Worm (Caenorhabditis elegans): ENCODE data around the gene pgl-1.

The pgl-1 gene

ce11 chrIV:7020630-7021029, 43.5 kb upstream of the pgl-1 start (continued):
- no peak for TF ChIP-seq lir-3 (tag; optimal IDR thresholded peaks at IDR 0.05)
- no peak for TF ChIP-seq set-16 (GFP tag; IDR thresholded peaks at IDR 0.05)
- no peak for TF ChIP-seq F37D6.2 (tag; optimal IDR thresholded peaks at IDR 0.05)
- no peak for TF ChIP-seq lin-38 (GFP tag; IDR thresholded peaks at IDR 0.05)
- no peak for TF ChIP-seq R02D3.7 (tag; optimal IDR thresholded peaks at IDR 0.05)
- no peak for TF ChIP-seq ZK337.2 (GFP tag; IDR thresholded peaks at IDR 0.05)
- no peak for TF ChIP-seq ceh-32 (tag; optimal IDR thresholded peaks at IDR 0.05; ENCODE audit: poor library complexity)
- TF ChIP-seq mes-2 (tag; optimal IDR thresholded peaks at IDR 0.05; ENCODE audit: poor library complexity, severe bottlenecking), result no peak
- TF ChIP-seq hmg-1.1 (GFP tag; IDR thresholded peaks at IDR 0.05), result no peak
- no peak for TF ChIP-seq pha-4 (GFP tag; IDR thresholded peaks at IDR 0.05)
- TF ChIP-seq pha-4 (tag; optimal IDR thresholded peaks at IDR 0.05), result no peak
- no peak for TF ChIP-seq nhr-25 (tag; optimal IDR thresholded peaks at IDR 0.05; ENCODE audit: borderline replicate concordance, insufficient read depth)
- TF ChIP-seq F26F4.8 (GFP tag; conservative IDR thresholded peaks at IDR 0.05), result no peak
- TF ChIP-seq lsy-2 (tag; optimal IDR thresholded peaks at IDR 0.05), result peak in 1 of 2 experiments; percentile 41
- no peak for TF ChIP-seq ceh-28 (tag; optimal IDR thresholded peaks at IDR 0.05)
- no peak for TF ChIP-seq saeg-2 (GFP tag; IDR thresholded peaks at IDR 0.05)
- no peak for TF ChIP-seq nhr-111 (GFP tag; optimal IDR thresholded peaks at IDR 0.05)
- no peak for TF ChIP-seq nhr-237 (tag; optimal IDR thresholded peaks at IDR 0.05)
- no peak for TF ChIP-seq cey-2 (tag; optimal IDR thresholded peaks at IDR 0.05; ENCODE audit: borderline replicate concordance, insufficient read depth)
- TF ChIP-seq zip-11 (GFP tag; IDR thresholded peaks at IDR 0.05), result no peak
- no peak for TF ChIP-seq zfp-3 (GFP tag; conservative IDR thresholded peaks at IDR 0.05)
- no peak for TF ChIP-seq rbr-2 (tag; optimal IDR thresholded peaks at IDR 0.05)
- TF ChIP-seq ctbp-1 (GFP tag; IDR thresholded peaks at IDR 0.05), result no peak
- peak; percentile 70 for TF ChIP-seq hlh-11 (tag; optimal IDR thresholded peaks at IDR 0.05)
- TF ChIP-seq Y75B8A.6 (GFP tag; IDR thresholded peaks at IDR 0.05), result no peak
- TF ChIP-seq daf-12 (tag; optimal IDR thresholded peaks at IDR 0.05), result no peak
- no peak for TF ChIP-seq aha-1 (tag)
- TF ChIP-seq T26A8.4 (GFP tag; IDR thresholded peaks at IDR 0.05), result no peak
- TF ChIP-seq ZK546.5 (tag; optimal IDR thresholded peaks at IDR 0.05), result no peak
- peak in 1 of 2 experiments; percentile 71 for TF ChIP-seq mdl-1 (tag; optimal IDR thresholded peaks at IDR 0.05)
- TF ChIP-seq spr-1 (tag; optimal IDR thresholded peaks at IDR 0.05), result no peak
- no peak for TF ChIP-seq lin-13 (GFP tag; optimal IDR thresholded peaks at IDR 0.05)
- no peak for TF ChIP-seq mdt-29 (GFP tag; IDR thresholded peaks at IDR 0.05)
- TF ChIP-seq lin-39 (tag; optimal IDR thresholded peaks at IDR 0.05), result no peak
- TF ChIP-seq ceh-82 (tag; optimal IDR thresholded peaks at IDR 0.05), result no peak
- peak; percentile 81 for TF ChIP-seq nhr-28 (tag; optimal IDR thresholded peaks at IDR 0.05)
- no peak for TF ChIP-seq tra-1 (GFP tag; IDR thresholded peaks at IDR 0.05)
- TF ChIP-seq zag-1 (tag; optimal IDR thresholded peaks at IDR 0.05), result no peak
- TF ChIP-seq vab-7 (GFP tag; IDR thresholded peaks at IDR 0.05), result no peak
- TF ChIP-seq unc-130 (GFP tag; optimal IDR thresholded peaks at IDR 0.05), result no peak
- TF ChIP-seq spr-3 (GFP tag; optimal IDR thresholded peaks at IDR 0.05), result no peak
- TF ChIP-seq ama-1 (optimal IDR thresholded peaks at IDR 0.05), result no peak
- no peak for TF ChIP-seq daf-8 (GFP tag; IDR thresholded peaks at IDR 0.05)
- TF ChIP-seq unc-62 (GFP tag; optimal IDR thresholded peaks at IDR 0.05 in 1 of 2), result peak in 1 of 2 experiments; percentile 18
- no peak for TF ChIP-seq unc-62 (tag; optimal IDR thresholded peaks at IDR 0.05)
